Fruit fly (Drosophila melanogaster) whole organism, embryonic: ENCODE data around the gene CG10254.

ENCODE experiments used
- Abd-B ChIP-seq: fragments of 200-800 bp; sonication (Bioruptor generic); optimal IDR thresholded peaks from 2 replicates; lab custom pipeline; 2018; ENCODE audit warnings: missing biosample characterization, mild to moderate bottlenecking, missing genetic modification characterization, moderate library complexity
- Awh ChIP-seq: fragments of 200-800 bp; sonication (Bioruptor generic); IDR thresholded peaks from 2 replicates; pipeline ENCODE4, ENCODE4 v1.3.6; 2022; ENCODE audit warnings: missing biosample characterization, missing genetic modification characterization
- CG1024 ChIP-seq: fragments of 200-800 bp; sonication (Bioruptor generic); IDR thresholded peaks from 2 replicates; pipeline ENCODE4 v1.3.6; 2022; ENCODE audit warnings: missing biosample characterization, missing genetic modification characterization
- CG10366 ChIP-seq: fragments of 200-800 bp; sonication (Bioruptor generic); IDR thresholded peaks from 2 replicates; pipeline ENCODE4 v1.3.6; 2022; ENCODE audit warnings: missing biosample characterization, missing genetic modification characterization
- CG10979 ChIP-seq: fragments of 200-800 bp; sonication (Bioruptor generic); optimal IDR thresholded peaks from 2 replicates; lab custom pipeline; 2018; ENCODE audit warnings: missing biosample characterization, mild to moderate bottlenecking, missing genetic modification characterization, moderate library complexity
- CG1233 ChIP-seq: fragments of 200-800 bp; sonication (Bioruptor generic); optimal IDR thresholded peaks from 4 replicates; lab custom pipeline; 2018; ENCODE audit warnings: missing biosample characterization, mild to moderate bottlenecking, missing genetic modification characterization
- CG13296 ChIP-seq: fragments of 200-800 bp; sonication (Bioruptor generic); optimal IDR thresholded peaks from 3 replicates; lab custom pipeline; 2018; ENCODE audit warnings: missing biosample characterization, mild to moderate bottlenecking, missing genetic modification characterization
- CG1647 ChIP-seq: fragments of 200-800 bp; sonication (Bioruptor generic); optimal IDR thresholded peaks from 3 replicates; lab custom pipeline; 2016; ENCODE audit warnings: missing biosample characterization, missing genetic modification characterization
- CG16863 ChIP-seq: fragments of 200-800 bp; sonication (Bioruptor generic); optimal IDR thresholded peaks from 3 replicates; lab custom pipeline; 2016; ENCODE audit warnings: missing biosample characterization, missing genetic modification characterization
- CG17361 ChIP-seq: fragments of 200-800 bp; sonication (Bioruptor generic); IDR thresholded peaks from 3 replicates; pipeline ENCODE4 v1.3.6; 2022; ENCODE audit warnings: missing biosample characterization, missing genetic modification characterization
- CG2712 ChIP-seq: fragments of 200-800 bp; optimal IDR thresholded peaks from 3 replicates; lab custom pipeline; 2019; ENCODE audit warnings: missing biosample characterization, mild to moderate bottlenecking, missing genetic modification characterization, moderate library complexity
- CG31441 ChIP-seq: fragments of 200-800 bp; sonication (Bioruptor generic); IDR thresholded peaks from 2 replicates; pipeline ENCODE4 v1.3.6; 2022; ENCODE audit warnings: missing biosample characterization, missing genetic modification characterization
- CG3847 ChIP-seq: fragments of 200-800 bp; sonication (Bioruptor generic); IDR thresholded peaks from 2 replicates; pipeline ENCODE4 v1.3.6; 2022; ENCODE audit warnings: missing biosample characterization, missing genetic modification characterization
- CG4328 ChIP-seq: fragments of 200-800 bp; sonication (Bioruptor generic); optimal IDR thresholded peaks from 3 replicates; lab custom pipeline; 2017; ENCODE audit warnings: missing biosample characterization, missing genetic modification reagents, missing genetic modification characterization
- CG5245 ChIP-seq: fragments of 200-800 bp; sonication (Bioruptor generic); optimal IDR thresholded peaks from 3 replicates; lab custom pipeline; 2016; ENCODE audit warnings: missing biosample characterization, missing genetic modification characterization
- CG7928 ChIP-seq: fragments of 200-800 bp; sonication (Bioruptor generic); optimal IDR thresholded peaks from 2 replicates; lab custom pipeline; 2017; ENCODE audit warnings: missing biosample characterization, mild to moderate bottlenecking, missing genetic modification characterization
- CG8765 ChIP-seq: fragments of 200-800 bp; sonication (Bioruptor generic); IDR thresholded peaks from 2 replicates; pipeline ENCODE4 v1.3.6; 2022; ENCODE audit warnings: missing biosample characterization, missing genetic modification characterization
- CG8924 ChIP-seq: fragments of 200-800 bp; optimal IDR thresholded peaks from 3 replicates; lab custom pipeline; 2019; ENCODE audit warnings: missing biosample characterization, mild to moderate bottlenecking, missing genetic modification characterization, moderate library complexity
- CTCF ChIP-seq: fragments of 200-800 bp; sonication (Bioruptor generic); optimal IDR thresholded peaks from 2 replicates; lab custom pipeline; 2017; ENCODE audit warnings: missing biosample characterization, mild to moderate bottlenecking, missing genetic modification characterization, moderate library complexity
- CoRest ChIP-seq: fragments of 200-800 bp; sonication (Bioruptor generic); optimal IDR thresholded peaks from 3 replicates; lab custom pipeline; 2018; ENCODE audit warnings: missing biosample characterization, mild to moderate bottlenecking, missing genetic modification characterization, moderate library complexity
- D19A ChIP-seq: fragments of 200-800 bp; optimal IDR thresholded peaks from 3 replicates; lab custom pipeline; 2019; ENCODE audit warnings: missing biosample characterization, mild to moderate bottlenecking, missing genetic modification characterization, moderate library complexity
- Dad ChIP-seq: fragments of 200-800 bp; sonication (Bioruptor generic); optimal IDR thresholded peaks from 3 replicates; lab custom pipeline; 2016; ENCODE audit warnings: missing biosample characterization, missing genetic modification characterization
- Drgx ChIP-seq: fragments of 200-800 bp; sonication (Bioruptor generic); IDR thresholded peaks from 2 replicates; pipeline ENCODE4 v1.3.6; 2022; ENCODE audit warnings: missing biosample characterization, missing genetic modification characterization
- E2f2 ChIP-seq: fragments of 200-800 bp; sonication (Bioruptor generic); IDR thresholded peaks from 2 replicates; pipeline ENCODE4 v1.3.6; 2022; ENCODE audit warnings: missing biosample characterization, missing genetic modification characterization
- Fer3 ChIP-seq: fragments of 200-800 bp; sonication (Bioruptor generic); optimal IDR thresholded peaks from 2 replicates; lab custom pipeline; 2018; ENCODE audit warnings: missing biosample characterization, mild to moderate bottlenecking, missing genetic modification characterization, moderate library complexity
- GATAe ChIP-seq: fragments of 200-800 bp; sonication (Bioruptor generic); conservative IDR thresholded peaks from 2 replicates; pipeline ENCODE4 v1.3.6; 2022; ENCODE audit warnings: missing biosample characterization, missing genetic modification characterization
- Hey ChIP-seq: fragments of 200-800 bp; sonication (Bioruptor generic); optimal IDR thresholded peaks from 3 replicates; lab custom pipeline; 2018; ENCODE audit warnings: missing biosample characterization, mild to moderate bottlenecking, missing genetic modification characterization
- Hmx ChIP-seq: fragments of 200-800 bp; sonication (Bioruptor generic); optimal IDR thresholded peaks from 2 replicates; lab custom pipeline; 2016; ENCODE audit warnings: missing biosample characterization, missing genetic modification characterization
- Hr39 ChIP-seq: fragments of >200 bp; optimal IDR thresholded peaks from 2 replicates; lab custom pipeline; 2017
- Myb ChIP-seq: fragments of 200-800 bp; sonication (Bioruptor generic); optimal IDR thresholded peaks from 2 replicates; lab custom pipeline; 2016; ENCODE audit warnings: missing biosample characterization, missing genetic modification characterization
- NC2α ChIP-seq: fragments of 200-800 bp; sonication (Bioruptor generic); optimal IDR thresholded peaks from 2 replicates; lab custom pipeline; 2016; ENCODE audit warnings: missing biosample characterization, missing genetic modification characterization
- YL-1 ChIP-seq: fragments of 200-800 bp; sonication (Bioruptor generic); optimal IDR thresholded peaks from 3 replicates; lab custom pipeline; 2017; ENCODE audit warnings: missing biosample characterization, mild to moderate bottlenecking, missing genetic modification characterization
- al ChIP-seq: fragments of 200-800 bp; sonication (Bioruptor generic); IDR thresholded peaks from 2 replicates; pipeline ENCODE4 v1.3.6; 2022; ENCODE audit warnings: missing biosample characterization, missing genetic modification characterization
- bowl ChIP-seq: fragments of 200-800 bp; sonication (Bioruptor generic); IDR thresholded peaks from 2 replicates; pipeline ENCODE4 v1.3.6; 2022; ENCODE audit warnings: missing biosample characterization, missing genetic modification characterization
- da ChIP-seq: fragments of 200-800 bp; sonication (Bioruptor generic); optimal IDR thresholded peaks from 2 replicates; lab custom pipeline; 2016; ENCODE audit warnings: missing biosample characterization, missing genetic modification characterization
- dan ChIP-seq: fragments of 200-800 bp; sonication (Bioruptor generic); IDR thresholded peaks from 2 replicates; pipeline ENCODE4 v1.3.6; 2022; ENCODE audit warnings: missing biosample characterization, missing genetic modification characterization
- disco-r ChIP-seq: fragments of 200-800 bp; sonication (Bioruptor generic); optimal IDR thresholded peaks from 2 replicates; lab custom pipeline; 2016; ENCODE audit warnings: missing biosample characterization, missing genetic modification characterization
- exex ChIP-seq: fragments of 200-800 bp; sonication (Bioruptor generic); optimal IDR thresholded peaks from 4 replicates; lab custom pipeline; 2018; ENCODE audit warnings: missing biosample characterization, mild to moderate bottlenecking, missing genetic modification characterization, moderate library complexity
- gcm2 ChIP-seq: fragments of 200-800 bp; sonication (Bioruptor generic); optimal IDR thresholded peaks from 2 replicates; lab custom pipeline; 2016; ENCODE audit warnings: missing biosample characterization, missing genetic modification characterization
- ham ChIP-seq: fragments of 200-800 bp; sonication (Bioruptor generic); IDR thresholded peaks from 2 replicates; pipeline ENCODE4 v1.3.6; 2022; ENCODE audit warnings: missing biosample characterization, missing genetic modification characterization
- her ChIP-seq: fragments of 200-800 bp; sonication (Bioruptor generic); optimal IDR thresholded peaks from 2 replicates; lab custom pipeline; 2016; ENCODE audit warnings: missing biosample characterization, missing genetic modification characterization
- lilli ChIP-seq: fragments of 200-800 bp; sonication (Bioruptor generic); optimal IDR thresholded peaks from 3 replicates; lab custom pipeline; 2016; ENCODE audit warnings: missing biosample characterization, missing genetic modification characterization
- pan ChIP-seq, 4 experiments: fragments of >200 bp in 3 of 4; fragments of 200-800 bp in 1 of 4; sonication (Bioruptor generic) in 1 of 4; optimal IDR thresholded peaks in 3 of 4; IDR thresholded peaks in 1 of 4; 2 replicates each; pipeline versions ENCODE4 v1.3.6 to Lab custom; 2017 to 2022; ENCODE audit warnings: missing biosample characterization in 2 of 4, missing genetic modification characterization in 2 of 4, mixed read lengths in 1 of 4
- pros ChIP-seq: fragments of 200-800 bp; sonication (Bioruptor generic); optimal IDR thresholded peaks from 3 replicates; lab custom pipeline; 2019; ENCODE audit warnings: missing biosample characterization, mild to moderate bottlenecking, missing genetic modification characterization, moderate library complexity
- seq ChIP-seq: fragments of 200-800 bp; sonication (Bioruptor generic); IDR thresholded peaks from 2 replicates; pipeline ENCODE4 v1.3.6; 2022; ENCODE audit warnings: missing biosample characterization, missing genetic modification characterization
- twi ChIP-seq: fragments of 200-800 bp; optimal IDR thresholded peaks from 2 replicates; lab custom pipeline; 2019; ENCODE audit warnings: missing biosample characterization, mild to moderate bottlenecking, missing genetic modification characterization, moderate library complexity
- tx ChIP-seq: fragments of 200-800 bp; sonication (Bioruptor generic); optimal IDR thresholded peaks from 2 replicates; lab custom pipeline; 2016; ENCODE audit warnings: missing biosample characterization, missing genetic modification characterization
- unc-4 ChIP-seq: fragments of 200-800 bp; sonication (Bioruptor generic); IDR thresholded peaks from 2 replicates; pipeline ENCODE4 v1.3.6; 2022; ENCODE audit warnings: missing biosample characterization, missing genetic modification characterization; ENCODE audit not compliant: partially characterized antibody
- zen2 ChIP-seq: fragments of 200-800 bp; sonication (Bioruptor generic); IDR thresholded peaks from 3 replicates; pipeline ENCODE4 v1.3.6; 2022; ENCODE audit warnings: missing biosample characterization, missing genetic modification characterization; ENCODE audit not compliant: partially characterized antibody
- zfh2 ChIP-seq: fragments of 200-800 bp; sonication (Bioruptor generic); optimal IDR thresholded peaks from 2 replicates; lab custom pipeline; 2016; ENCODE audit warnings: missing biosample characterization, missing genetic modification characterization

CG10254 gene

dm6 chr3R:23678349-23679193, 16.2 kb downstream of the CG10254 start, which contains the start of gene GILT2 (continued):
- TF ChIP-seq CG1647 (GFP tag; lab: Kevin White, UChicago) (peak; percentile 9), Hey (no peak), lilli (peak; percentile 87), al (peak; percentile 74), CoRest (tag; lab: Kevin White, UChicago) (peak; percentile 93), pan (optimal IDR thresholded peaks at IDR 0.05; lab: Kevin White, UChicago) (no peak), pan (GFP tag; optimal IDR thresholded peaks at IDR 0.05 in 1 of 2, IDR thresholded peaks at IDR 0.05 in 1 of 2) (peak in 1 of 2 experiments; percentile 94), exex (tag; lab: Kevin White, UChicago) (peak; percentile 78), D19A (tag; lab: Kevin White, UChicago) (peak; percentile 91), CG3847 (peak; percentile 92), CG5245 (GFP tag; lab: Kevin White, UChicago) (peak; percentile 89), CG13296 (peak; percentile 94), Hr39 (no peak), CG8924 (peak; percentile 92), tx (no peak), seq (GFP tag; lab: Robert Waterston, UW) (peak; percentile 89), CG8765 (GFP tag; lab: Robert Waterston, UW) (peak; percentile 79), her (GFP tag; lab: Kevin White, UChicago) (no peak), CG17361 (peak; percentile 96), Drgx (peak; percentile 43; the same call in 1 of the 2 replicates), CG4328 (GFP tag; lab: Kevin White, UChicago) (peak; percentile 82), CG1233 (GFP tag; lab: Kevin White, UChicago) (peak; percentile 91), CG16863 (GFP tag; lab: Kevin White, UChicago) (peak; percentile 51), Fer3 (peak; percentile 93), pros (peak; percentile 21), YL-1 (GFP tag; lab: Kevin White, UChicago) (peak; percentile 74), Hmx (GFP tag; lab: Kevin White, UChicago) (no peak), gcm2 (peak; percentile 72), bowl (GFP tag; lab: Robert Waterston, UW) (peak; percentile 87), CTCF (GFP tag; lab: Kevin White, UChicago) (peak; percentile 27), CG31441 (GFP tag; lab: Robert Waterston, UW) (peak; percentile 97), disco-r (GFP tag; lab: Kevin White, UChicago) (no peak), E2f2 (GFP tag; lab: Robert Waterston, UW) (peak; percentile 78), CG10979 (tag; lab: Kevin White, UChicago) (peak; percentile 94), ham (GFP tag; lab: Robert Waterston, UW) (0 out of 2 replicates have a peak, but pooled peaks have one; percentile 28), zfh2 (GFP tag; lab: Kevin White, UChicago) (peak; percentile 6), GATAe (GFP tag; lab: Robert Waterston, UW) (peak; percentile 59), Abd-B (peak; percentile 87), Myb (GFP tag; lab: Kevin White, UChicago) (no peak), Dad (peak; percentile 61), NC2α (GFP tag; lab: Kevin White, UChicago) (no peak), CG1024 (peak; percentile 73), Awh (GFP tag; lab: Robert Waterston, UW) (peak; percentile 91), da (peak; percentile 16), CG10366 (GFP tag; lab: Robert Waterston, UW) (peak; percentile 88), CG7928 (GFP tag; lab: Kevin White, UChicago) (peak; percentile 47), twi (peak; percentile 76), zen2 (no peak), unc-4 (no peak), CG2712 (tag; lab: Kevin White, UChicago) (peak; percentile 93), dan (no peak)
